Fruit fly (Drosophila melanogaster): ENCODE results near the gene COX8.

DNA sequence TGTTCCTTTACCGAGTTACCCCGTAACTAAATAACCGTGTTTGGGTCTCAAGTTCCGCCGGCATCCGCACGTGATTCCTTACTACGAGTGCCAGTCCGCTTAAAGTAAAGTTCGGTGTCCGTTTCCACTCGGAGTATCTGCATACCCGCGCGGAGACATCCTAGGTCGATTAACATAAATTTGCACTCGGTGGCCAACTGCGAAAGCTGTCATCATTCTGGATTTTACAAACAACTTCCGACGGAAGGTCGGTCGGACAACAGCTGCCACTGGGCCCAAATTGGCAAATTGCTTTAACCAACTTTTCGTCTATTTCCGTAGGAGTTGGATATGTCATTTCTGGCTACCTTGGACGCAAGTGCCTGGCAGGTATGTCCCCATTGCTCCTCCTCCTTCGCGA is 47.3 kb upstream of the COX8 start, which contains the start of gene TfAP-2:
- TF ChIP-seq lmd (GFP tag; IDR thresholded peaks at IDR 0.05): no peak
- no peak for TF ChIP-seq CG6654 (GFP tag; optimal IDR thresholded peaks at IDR 0.05)
- TF ChIP-seq eyg (GFP tag; optimal IDR thresholded peaks at IDR 0.05): no peak
- TF ChIP-seq CG9876 (GFP tag; optimal IDR thresholded peaks at IDR 0.05): no peak
- TF ChIP-seq Ets65A (GFP tag): no peak
- TF ChIP-seq CG9727 (GFP tag; optimal IDR thresholded peaks at IDR 0.05): no peak
- TF ChIP-seq row (GFP tag; IDR thresholded peaks at IDR 0.05): no peak
- TF ChIP-seq Adf1 (GFP tag; IDR thresholded peaks at IDR 0.05): no peak
- TF ChIP-seq CG6854 (GFP tag; optimal IDR thresholded peaks at IDR 0.05): no peak
- TF ChIP-seq bbx (GFP tag; IDR thresholded peaks at IDR 0.05; ENCODE audit: partially characterized antibody): no peak
- no peak for TF ChIP-seq gt (GFP tag; IDR thresholded peaks at IDR 0.05)
- no peak for TF ChIP-seq Dfd (GFP tag; optimal IDR thresholded peaks at IDR 0.05)

Data from whole organism, embryonic.